Fruit fly (Drosophila melanogaster) Kc167 (cell line): ENCODE results near the gene vib.

Source experiments
- Myc ChIP-seq: fragments of >200 bp; optimal IDR thresholded peaks from 2 replicates; lab custom pipeline; 2017; ENCODE audit warnings: missing external identifiers
- Sin3A ChIP-seq: fragments of >200 bp; optimal IDR thresholded peaks from 2 replicates; lab custom pipeline; 2018; ENCODE audit warnings: missing external identifiers
- insv ChIP-seq: fragments of >200 bp; optimal IDR thresholded peaks from 3 replicates; lab custom pipeline; 2018; ENCODE audit warnings: missing external identifiers
- ttk ChIP-seq: sonication (Bioruptor generic); optimal IDR thresholded peaks from 2 replicates; lab custom pipeline; 2017; ENCODE audit warnings: missing external identifiers

dm6 chr3R:19190020-19190419, 36.4 kb downstream of the vib start:
- no peak for TF ChIP-seq Myc (lab: Kevin White, UChicago)
- no peak for TF ChIP-seq insv (lab: Kevin White, UChicago)
- TF ChIP-seq ttk (lab: Kevin White, UChicago) = no peak
- TF ChIP-seq Sin3A = no peak
